Fruit fly (Drosophila melanogaster) whole organism, embryonic: ENCODE results near the gene Ptp69D.
A peak's percentile ranks its signal among the peaks of the same experiment; 100 is the strongest.

ENCODE experiments used
- Aef1 ChIP-seq: fragments of 200-800 bp; sonication (Bioruptor generic); IDR thresholded peaks from 3 replicates; pipeline ENCODE4 v1.3.6; 2022; ENCODE audit warnings: missing biosample characterization, missing genetic modification characterization
- Antp ChIP-seq: fragments of 200-800 bp; sonication (Bioruptor generic); optimal IDR thresholded peaks from 3 replicates; lab custom pipeline; 2016; ENCODE audit warnings: missing biosample characterization, missing genetic modification characterization
- CG10267 ChIP-seq: fragments of 200-800 bp; sonication (Bioruptor generic); optimal IDR thresholded peaks from 2 replicates; lab custom pipeline; 2018; ENCODE audit warnings: missing biosample characterization, mild to moderate bottlenecking, missing genetic modification characterization, moderate library complexity
- CG10321 ChIP-seq: fragments of 200-800 bp; sonication (Bioruptor generic); IDR thresholded peaks from 2 replicates; pipeline ENCODE4 v1.3.6; 2022; ENCODE audit warnings: missing biosample characterization, missing genetic modification characterization
- CG10979 ChIP-seq: fragments of 200-800 bp; sonication (Bioruptor generic); optimal IDR thresholded peaks from 2 replicates; lab custom pipeline; 2018; ENCODE audit warnings: missing biosample characterization, mild to moderate bottlenecking, missing genetic modification characterization, moderate library complexity
- CG11696 ChIP-seq: fragments of 200-800 bp; sonication (Bioruptor generic); IDR thresholded peaks from 2 replicates; pipeline ENCODE4 v1.3.6; 2022; ENCODE audit warnings: missing biosample characterization, missing genetic modification characterization
- CG14860 ChIP-seq: fragments of 200-800 bp; sonication (Bioruptor generic); IDR thresholded peaks from 3 replicates; pipeline ENCODE4 v1.3.6; 2022; ENCODE audit warnings: missing biosample characterization, missing genetic modification characterization; ENCODE audit not compliant: partially characterized antibody
- CG2116 ChIP-seq: fragments of 200-800 bp; sonication (Bioruptor generic); optimal IDR thresholded peaks from 3 replicates; lab custom pipeline; 2018; ENCODE audit warnings: missing biosample characterization, mild to moderate bottlenecking, missing genetic modification characterization
- CG2202 ChIP-seq: fragments of 200-800 bp; sonication (Bioruptor generic); optimal IDR thresholded peaks from 2 replicates; lab custom pipeline; 2018; ENCODE audit warnings: missing biosample characterization, mild to moderate bottlenecking, missing genetic modification characterization
- CG30020 ChIP-seq: fragments of 200-800 bp; optimal IDR thresholded peaks from 2 replicates; lab custom pipeline; 2019; ENCODE audit warnings: missing biosample characterization, mild to moderate bottlenecking, missing genetic modification characterization, moderate library complexity
- CG32772 ChIP-seq: fragments of 200-800 bp; sonication (Bioruptor generic); IDR thresholded peaks from 2 replicates; pipeline ENCODE4 v1.3.6; 2022; ENCODE audit warnings: missing biosample characterization, missing genetic modification characterization
- CG3847 ChIP-seq: fragments of 200-800 bp; sonication (Bioruptor generic); IDR thresholded peaks from 2 replicates; pipeline ENCODE4 v1.3.6; 2022; ENCODE audit warnings: missing biosample characterization, missing genetic modification characterization
- CG4707 ChIP-seq: fragments of 200-800 bp; sonication (Bioruptor generic); optimal IDR thresholded peaks from 2 replicates; lab custom pipeline; 2018; ENCODE audit warnings: missing biosample characterization, mild to moderate bottlenecking, missing genetic modification characterization, moderate library complexity
- CG6791 ChIP-seq: fragments of 200-800 bp; sonication (Bioruptor generic); IDR thresholded peaks from 3 replicates; pipeline ENCODE4 v1.3.6; 2022; ENCODE audit warnings: missing biosample characterization, missing genetic modification characterization; ENCODE audit not compliant: partially characterized antibody
- CG7372 ChIP-seq: fragments of 200-800 bp; sonication (Bioruptor generic); IDR thresholded peaks from 2 replicates; pipeline ENCODE4 v1.3.6; 2022; ENCODE audit warnings: missing biosample characterization, missing genetic modification characterization
- CG8388 ChIP-seq: fragments of 200-800 bp; sonication (Bioruptor generic); optimal IDR thresholded peaks from 2 replicates; lab custom pipeline; 2019; ENCODE audit warnings: missing biosample characterization, mild to moderate bottlenecking, missing genetic modification characterization, moderate library complexity
- CG8924 ChIP-seq: fragments of 200-800 bp; optimal IDR thresholded peaks from 3 replicates; lab custom pipeline; 2019; ENCODE audit warnings: missing biosample characterization, mild to moderate bottlenecking, missing genetic modification characterization, moderate library complexity
- Dp ChIP-seq: fragments of 200-800 bp; sonication (Bioruptor generic); optimal IDR thresholded peaks from 2 replicates; lab custom pipeline; 2018; ENCODE audit warnings: missing biosample characterization, mild to moderate bottlenecking, missing genetic modification characterization, moderate library complexity
- Drgx ChIP-seq: fragments of 200-800 bp; sonication (Bioruptor generic); IDR thresholded peaks from 2 replicates; pipeline ENCODE4 v1.3.6; 2022; ENCODE audit warnings: missing biosample characterization, missing genetic modification characterization
- Ets65A ChIP-seq: fragments of 200-800 bp; sonication (Bioruptor generic); peaks from one replicate; lab custom pipeline; 2016; ENCODE audit warnings: missing biosample characterization, missing genetic modification characterization
- HLH54F ChIP-seq: fragments of 200-800 bp; sonication (Bioruptor generic); optimal IDR thresholded peaks from 3 replicates; lab custom pipeline; 2016; ENCODE audit warnings: missing biosample characterization, missing genetic modification characterization
- Med ChIP-seq: fragments of 200-800 bp; sonication (Bioruptor generic); peaks from one replicate; lab custom pipeline; 2016; ENCODE audit warnings: missing biosample characterization, missing genetic modification characterization, mild to moderate bottlenecking, inconsistent platforms, moderate library complexity
- Mes4 ChIP-seq: fragments of 200-800 bp; sonication (Bioruptor generic); optimal IDR thresholded peaks from 2 replicates; lab custom pipeline; 2016; ENCODE audit warnings: missing biosample characterization, missing genetic modification characterization
- Neu2 ChIP-seq: fragments of 200-800 bp; sonication (Bioruptor generic); optimal IDR thresholded peaks from 3 replicates; lab custom pipeline; 2016; ENCODE audit warnings: missing biosample characterization, missing genetic modification characterization, borderline replicate concordance
- Nf-YC ChIP-seq: fragments of 200-800 bp; optimal IDR thresholded peaks from 3 replicates; lab custom pipeline; 2019; ENCODE audit warnings: missing biosample characterization, mild to moderate bottlenecking, missing genetic modification characterization, moderate library complexity
- NfI ChIP-seq: fragments of 200-800 bp; sonication (Bioruptor generic); optimal IDR thresholded peaks from 3 replicates; lab custom pipeline; 2018; ENCODE audit warnings: missing biosample characterization, mild to moderate bottlenecking, missing genetic modification characterization, moderate library complexity
- Pdp1 ChIP-seq, 2 experiments: fragments of 200-800 bp; sonication (Bioruptor generic); optimal IDR thresholded peaks; 3 replicates each; lab custom pipeline; 2016; ENCODE audit warnings: missing biosample characterization in 2 of 2, missing genetic modification characterization in 2 of 2, mild to moderate bottlenecking in 1 of 2, moderate library complexity in 1 of 2
- Sry-β ChIP-seq: fragments of 200-800 bp; sonication (Bioruptor generic); optimal IDR thresholded peaks from 2 replicates; lab custom pipeline; 2018; ENCODE audit warnings: missing biosample characterization, mild to moderate bottlenecking, missing genetic modification characterization, moderate library complexity
- Sry-δ ChIP-seq: fragments of 200-800 bp; sonication (Bioruptor generic); optimal IDR thresholded peaks from 2 replicates; lab custom pipeline; 2016; ENCODE audit warnings: missing biosample characterization, missing genetic modification characterization
- crol ChIP-seq: fragments of 200-800 bp; sonication (Bioruptor generic); IDR thresholded peaks from 2 replicates; pipeline ENCODE4 v1.3.6; 2022; ENCODE audit warnings: missing biosample characterization, missing genetic modification characterization
- dysf ChIP-seq: fragments of 200-800 bp; sonication (Bioruptor generic); IDR thresholded peaks from 3 replicates; pipeline ENCODE4 v1.3.6; 2022; ENCODE audit warnings: missing biosample characterization, missing genetic modification characterization
- en ChIP-seq: fragments of 200-800 bp; sonication (Bioruptor generic); optimal IDR thresholded peaks from 2 replicates; lab custom pipeline; 2016; ENCODE audit warnings: missing biosample characterization, missing genetic modification characterization
- eve ChIP-seq, 2 experiments: fragments of >200 bp; optimal IDR thresholded peaks; 2 replicates each; lab custom pipeline; 2017; ENCODE audit warnings: missing biosample characterization in 2 of 2, missing genetic modification characterization in 2 of 2
- gcm ChIP-seq: fragments of 200-800 bp; sonication (Bioruptor generic); optimal IDR thresholded peaks from 2 replicates; lab custom pipeline; 2019; ENCODE audit warnings: missing biosample characterization, mild to moderate bottlenecking, missing genetic modification characterization, moderate library complexity
- gro ChIP-seq: fragments of 200-800 bp; sonication (Bioruptor generic); optimal IDR thresholded peaks from 2 replicates; lab custom pipeline; 2016; ENCODE audit warnings: missing biosample characterization, missing genetic modification characterization
- hth ChIP-seq: fragments of >200 bp; optimal IDR thresholded peaks from 2 replicates; lab custom pipeline; 2017; ENCODE audit warnings: inconsistent platforms
- lbe ChIP-seq: fragments of 200-800 bp; sonication (Bioruptor generic); optimal IDR thresholded peaks from 2 replicates; lab custom pipeline; 2016; ENCODE audit warnings: missing biosample characterization, mild to moderate bottlenecking, missing genetic modification characterization
- lilli ChIP-seq: fragments of 200-800 bp; sonication (Bioruptor generic); optimal IDR thresholded peaks from 3 replicates; lab custom pipeline; 2016; ENCODE audit warnings: missing biosample characterization, missing genetic modification characterization
- lov ChIP-seq, 2 experiments: fragments of 200-800 bp in 1 of 2; fragments of >200 bp in 1 of 2; sonication (Bioruptor generic) in 1 of 2; IDR thresholded peaks in 1 of 2; optimal IDR thresholded peaks in 1 of 2; 2 replicates in 1 of 2; 3 replicates in 1 of 2; pipeline versions ENCODE4 v1.3.6 to Lab custom; 2017 to 2022; ENCODE audit warnings: missing biosample characterization in 1 of 2, missing genetic modification characterization in 1 of 2
- mam ChIP-seq: fragments of 200-800 bp; sonication (Bioruptor generic); optimal IDR thresholded peaks from 3 replicates; lab custom pipeline; 2016; ENCODE audit warnings: missing biosample characterization, missing genetic modification characterization
- nmo ChIP-seq: fragments of 200-800 bp; sonication (Bioruptor generic); optimal IDR thresholded peaks from 2 replicates; lab custom pipeline; 2018; ENCODE audit warnings: missing biosample characterization, mild to moderate bottlenecking, missing genetic modification characterization, moderate library complexity
- prd ChIP-seq, 3 experiments: fragments of >200 bp in 2 of 3; fragments of 200-800 bp in 1 of 3; sonication (Bioruptor generic) in 1 of 3; optimal IDR thresholded peaks in 2 of 3; IDR thresholded peaks in 1 of 3; 2 replicates in 2 of 3; 3 replicates in 1 of 3; pipeline versions ENCODE4 v1.3.6 to Lab custom; 2017 to 2022; ENCODE audit warnings: missing biosample characterization in 1 of 3, missing genetic modification characterization in 1 of 3
- repo ChIP-seq: fragments of 200-800 bp; sonication (Bioruptor generic); optimal IDR thresholded peaks from 2 replicates; lab custom pipeline; 2016; ENCODE audit warnings: missing biosample characterization, missing genetic modification characterization
- rib ChIP-seq: fragments of 200-800 bp; sonication (Bioruptor generic); IDR thresholded peaks from 2 replicates; pipeline ENCODE4 v1.3.6; 2022; ENCODE audit warnings: missing biosample characterization, missing genetic modification characterization
- salm ChIP-seq: fragments of 200-800 bp; sonication (Bioruptor generic); optimal IDR thresholded peaks from 2 replicates; lab custom pipeline; 2018; ENCODE audit warnings: missing biosample characterization, mild to moderate bottlenecking, missing genetic modification characterization
- sens ChIP-seq: fragments of 200-800 bp; sonication (Bioruptor generic); peaks from one replicate; lab custom pipeline; 2016; ENCODE audit warnings: missing biosample characterization, missing genetic modification characterization
- tgo ChIP-seq: fragments of 200-800 bp; sonication (Bioruptor generic); IDR thresholded peaks from 3 replicates; pipeline ENCODE4 v1.3.6; 2022; ENCODE audit warnings: missing biosample characterization, missing genetic modification characterization
- usp ChIP-seq: fragments of >200 bp; optimal IDR thresholded peaks from 2 replicates; lab custom pipeline; 2017; ENCODE audit warnings: missing biosample characterization, missing genetic modification characterization
- vnd ChIP-seq: fragments of 200-800 bp; sonication (Bioruptor generic); IDR thresholded peaks from 3 replicates; pipeline ENCODE4 v1.3.6; 2022; ENCODE audit warnings: missing biosample characterization, missing genetic modification characterization; ENCODE audit not compliant: partially characterized antibody
- wek ChIP-seq: fragments of 200-800 bp; sonication (Bioruptor generic); optimal IDR thresholded peaks from 3 replicates; lab custom pipeline; 2018; ENCODE audit warnings: missing biosample characterization, mild to moderate bottlenecking, missing genetic modification characterization, moderate library complexity

Ptp69D gene

dm6 chr3L:12696503-12696902, 38.2 kb upstream of the Ptp69D start:
- no peak for TF ChIP-seq CG30020
- no peak for TF ChIP-seq Drgx (GFP tag; lab: Robert Waterston, UW)
- TF ChIP-seq CG14860 (GFP tag; lab: Robert Waterston, UW) = no peak
- no peak for TF ChIP-seq Sry-δ (GFP tag; lab: Kevin White, UChicago)
- no peak for TF ChIP-seq en (GFP tag; lab: Kevin White, UChicago)
- no peak for TF ChIP-seq usp (GFP tag; lab: Kevin White, UChicago)
- no peak for TF ChIP-seq hth (lab: Kevin White, UChicago)
- no peak for TF ChIP-seq prd (optimal IDR thresholded peaks at IDR 0.05; lab: Kevin White, UChicago)
- peak; percentile 8; the same call in 1 of the 3 replicates for TF ChIP-seq prd (GFP tag; IDR thresholded peaks at IDR 0.05; lab: Robert Waterston, UW)
- no peak for TF ChIP-seq Pdp1 (GFP tag; optimal IDR thresholded peaks at IDR 0.05; lab: Kevin White, UChicago)
- 0 out of 2 replicates have a peak, but pooled peaks have one; percentile 9 for TF ChIP-seq crol (GFP tag; lab: Robert Waterston, UW)
- no peak for TF ChIP-seq lbe (GFP tag; lab: Kevin White, UChicago)
- TF ChIP-seq CG2116 (GFP tag; lab: Kevin White, UChicago) = no peak
- TF ChIP-seq mam (GFP tag; lab: Kevin White, UChicago) = no peak
- no peak for TF ChIP-seq Nf-YC (tag; lab: Kevin White, UChicago)
- no peak for TF ChIP-seq vnd (GFP tag; lab: Robert Waterston, UW)
- TF ChIP-seq tgo = no peak
- no peak for TF ChIP-seq CG2202 (tag; lab: Kevin White, UChicago)
- peak; percentile 3 for TF ChIP-seq Antp (GFP tag; lab: Kevin White, UChicago)
- TF ChIP-seq CG10321 (GFP tag; lab: Robert Waterston, UW) = 0 out of 2 replicates have a peak, but pooled peaks have one; percentile 43
- TF ChIP-seq Neu2 = no peak
- no peak for TF ChIP-seq lov (optimal IDR thresholded peaks at IDR 0.05; lab: Kevin White, UChicago)
- no peak for TF ChIP-seq lov (GFP tag; IDR thresholded peaks at IDR 0.05; lab: Robert Waterston, UW)
- peak in 1 of 2 experiments; percentile 44 for TF ChIP-seq eve (GFP tag; optimal IDR thresholded peaks at IDR 0.05; lab: Kevin White, UChicago)
- TF ChIP-seq CG32772 (GFP tag; lab: Robert Waterston, UW) = peak; percentile 6; the same call in 1 of the 2 replicates
- TF ChIP-seq wek (GFP tag; lab: Kevin White, UChicago) = no peak
- TF ChIP-seq Med (GFP tag; lab: Kevin White, UChicago) = peak; percentile 62
- TF ChIP-seq sens (GFP tag; lab: Kevin White, UChicago) = no peak
- 0 out of 2 replicates have a peak, but pooled peaks have one; percentile 21 for TF ChIP-seq rib (GFP tag; lab: Robert Waterston, UW)
- no peak for TF ChIP-seq CG8388 (GFP tag; lab: Kevin White, UChicago)
- TF ChIP-seq CG4707 = no peak
- TF ChIP-seq dysf (GFP tag; lab: Robert Waterston, UW) = no peak
- 0 out of 3 replicates have a peak, but pooled peaks have one; percentile 29 for TF ChIP-seq CG6791 (GFP tag; lab: Robert Waterston, UW)
- TF ChIP-seq CG11696 (GFP tag; lab: Robert Waterston, UW) = no peak
- TF ChIP-seq Aef1 (GFP tag; lab: Robert Waterston, UW) = no peak
- TF ChIP-seq Sry-β (GFP tag; lab: Kevin White, UChicago) = no peak
- TF ChIP-seq nmo (GFP tag; lab: Kevin White, UChicago) = no peak
- no peak for TF ChIP-seq gro (GFP tag; lab: Kevin White, UChicago)
- TF ChIP-seq HLH54F (GFP tag; lab: Kevin White, UChicago) = no peak
- no peak for TF ChIP-seq CG8924
- no peak for TF ChIP-seq Dp (GFP tag; lab: Kevin White, UChicago)
- no peak for TF ChIP-seq salm (tag; lab: Kevin White, UChicago)
- no peak for TF ChIP-seq lilli (GFP tag; lab: Kevin White, UChicago)
- no peak for TF ChIP-seq repo (GFP tag; lab: Kevin White, UChicago)
- TF ChIP-seq CG3847 (GFP tag; lab: Robert Waterston, UW) = no peak
- TF ChIP-seq CG10979 (tag; lab: Kevin White, UChicago) = no peak
- TF ChIP-seq Ets65A (GFP tag; lab: Kevin White, UChicago) = peak; percentile 74
- no peak for TF ChIP-seq NfI
- TF ChIP-seq CG7372 (GFP tag; lab: Robert Waterston, UW) = no peak
- TF ChIP-seq gcm (GFP tag; lab: Kevin White, UChicago) = no peak
- TF ChIP-seq CG10267 (tag; lab: Kevin White, UChicago) = no peak
- TF ChIP-seq Mes4 (GFP tag; lab: Kevin White, UChicago) = no peak
